Fruit fly (Drosophila melanogaster) whole organism, embryonic: Measurements from ENCODE around the gene Fdx1.
A peak's percentile ranks its signal among the peaks of the same experiment; 100 is the strongest.

Experiments
- Ada2b ChIP-seq: fragments of 200-800 bp; sonication (Bioruptor generic); IDR thresholded peaks from 2 replicates; pipeline ENCODE4 v1.3.6; 2022; ENCODE audit warnings: missing biosample characterization, missing genetic modification characterization
- Aef1 ChIP-seq: fragments of 200-800 bp; sonication (Bioruptor generic); IDR thresholded peaks from 3 replicates; pipeline ENCODE4 v1.3.6; 2022; ENCODE audit warnings: missing biosample characterization, missing genetic modification characterization
- B-H1 ChIP-seq: fragments of 200-800 bp; sonication (Bioruptor generic); IDR thresholded peaks from 3 replicates; pipeline ENCODE4 v1.3.6; 2022; ENCODE audit warnings: missing biosample characterization, missing genetic modification characterization
- CG10431 ChIP-seq: fragments of 200-800 bp; sonication (Bioruptor generic); optimal IDR thresholded peaks from 3 replicates; lab custom pipeline; 2018; ENCODE audit warnings: missing biosample characterization, mild to moderate bottlenecking, missing genetic modification characterization
- CG10462 ChIP-seq: fragments of 200-800 bp; sonication (Bioruptor generic); optimal IDR thresholded peaks from 2 replicates; lab custom pipeline; 2016; ENCODE audit warnings: missing biosample characterization, missing genetic modification characterization
- CG11085 ChIP-seq: fragments of 200-800 bp; sonication (Bioruptor generic); IDR thresholded peaks from 2 replicates; pipeline ENCODE4 v1.3.6; 2022; ENCODE audit warnings: missing biosample characterization, missing genetic modification characterization
- CG17359 ChIP-seq: fragments of 200-800 bp; sonication (Bioruptor generic); optimal IDR thresholded peaks from 3 replicates; lab custom pipeline; 2018; ENCODE audit warnings: missing biosample characterization, mild to moderate bottlenecking, missing genetic modification characterization, moderate library complexity
- CG18011 ChIP-seq: fragments of 200-800 bp; sonication (Bioruptor generic); optimal IDR thresholded peaks from 2 replicates; lab custom pipeline; 2017; ENCODE audit warnings: missing biosample characterization, missing genetic modification characterization, mild to moderate bottlenecking, moderate library complexity, missing genotype
- CG2678 ChIP-seq: fragments of 200-800 bp; sonication (Bioruptor generic); optimal IDR thresholded peaks from 3 replicates; lab custom pipeline; 2019; ENCODE audit warnings: missing biosample characterization, mild to moderate bottlenecking, missing genetic modification characterization, moderate library complexity
- CG2875 ChIP-seq: fragments of 200-800 bp; sonication (Bioruptor generic); optimal IDR thresholded peaks from 2 replicates; lab custom pipeline; 2017; ENCODE audit warnings: missing biosample characterization, mild to moderate bottlenecking, missing genetic modification characterization, missing genetic modification reagents
- CG3281 ChIP-seq: fragments of 200-800 bp; sonication (Bioruptor generic); optimal IDR thresholded peaks from 3 replicates; lab custom pipeline; 2017; ENCODE audit warnings: missing biosample characterization, mild to moderate bottlenecking, missing genetic modification characterization
- CG33213 ChIP-seq: fragments of 200-800 bp; sonication (Bioruptor generic); optimal IDR thresholded peaks from 3 replicates; lab custom pipeline; 2016; ENCODE audit warnings: missing biosample characterization, missing genetic modification characterization
- CG4328 ChIP-seq: fragments of 200-800 bp; sonication (Bioruptor generic); optimal IDR thresholded peaks from 3 replicates; lab custom pipeline; 2017; ENCODE audit warnings: missing biosample characterization, missing genetic modification reagents, missing genetic modification characterization
- CG4617 ChIP-seq: fragments of 200-800 bp; sonication (Bioruptor generic); optimal IDR thresholded peaks from 3 replicates; lab custom pipeline; 2016; ENCODE audit warnings: missing biosample characterization, missing genetic modification characterization, borderline replicate concordance
- CG6254 ChIP-seq: fragments of 200-800 bp; sonication (Bioruptor generic); optimal IDR thresholded peaks from 3 replicates; lab custom pipeline; 2017; ENCODE audit warnings: mild to moderate bottlenecking, missing biosample characterization, missing genetic modification reagents, missing genetic modification characterization
- D19B ChIP-seq: fragments of 200-800 bp; sonication (Bioruptor generic); optimal IDR thresholded peaks from 2 replicates; lab custom pipeline; 2017; ENCODE audit warnings: missing biosample characterization, mild to moderate bottlenecking, missing genetic modification characterization
- Doc2 ChIP-seq: fragments of 200-800 bp; sonication (Bioruptor generic); IDR thresholded peaks from 2 replicates; pipeline ENCODE4 v1.3.6; 2022; ENCODE audit warnings: missing biosample characterization, missing genetic modification characterization
- E2f1 ChIP-seq: fragments of 200-800 bp; sonication (Bioruptor generic); IDR thresholded peaks from 2 replicates; pipeline ENCODE4 v1.3.6; 2022; ENCODE audit warnings: missing biosample characterization, missing genetic modification characterization
- Hmr ChIP-seq: fragments of 200-800 bp; sonication (Bioruptor generic); optimal IDR thresholded peaks from 3 replicates; lab custom pipeline; 2017; ENCODE audit warnings: mild to moderate bottlenecking, missing biosample characterization, missing genetic modification reagents, missing genetic modification characterization
- Hmx ChIP-seq: fragments of 200-800 bp; sonication (Bioruptor generic); optimal IDR thresholded peaks from 2 replicates; lab custom pipeline; 2016; ENCODE audit warnings: missing biosample characterization, missing genetic modification characterization
- MESR4 ChIP-seq: fragments of 200-800 bp; sonication (Bioruptor generic); optimal IDR thresholded peaks from 2 replicates; lab custom pipeline; 2018; ENCODE audit warnings: missing biosample characterization, mild to moderate bottlenecking, missing genetic modification characterization, moderate library complexity
- Mrtf ChIP-seq: fragments of 200-800 bp; sonication (Bioruptor generic); IDR thresholded peaks from 3 replicates; pipeline ENCODE4 v1.3.6; 2022; ENCODE audit warnings: missing biosample characterization, missing genetic modification characterization
- Neu2 ChIP-seq: fragments of 200-800 bp; sonication (Bioruptor generic); optimal IDR thresholded peaks from 3 replicates; lab custom pipeline; 2016; ENCODE audit warnings: missing biosample characterization, missing genetic modification characterization, borderline replicate concordance
- Ravus ChIP-seq: fragments of 200-800 bp; sonication (Bioruptor generic); IDR thresholded peaks from 2 replicates; pipeline ENCODE4 v1.3.6; 2022; ENCODE audit warnings: missing biosample characterization, missing genetic modification characterization
- Rfx ChIP-seq: fragments of 200-800 bp; sonication (Bioruptor generic); IDR thresholded peaks from 2 replicates; pipeline ENCODE4 v1.3.6; 2022; ENCODE audit warnings: missing biosample characterization, missing genetic modification characterization
- Rx ChIP-seq: fragments of 200-800 bp; sonication (Bioruptor generic); IDR thresholded peaks from 2 replicates; pipeline ENCODE4 v1.3.6; 2022; ENCODE audit warnings: missing biosample characterization, missing genetic modification characterization
- Sox102F ChIP-seq: fragments of 200-800 bp; sonication (Bioruptor generic); optimal IDR thresholded peaks from 2 replicates; lab custom pipeline; 2018; ENCODE audit warnings: missing biosample characterization, mild to moderate bottlenecking, missing genetic modification characterization, moderate library complexity
- Xrp1 ChIP-seq: fragments of 200-800 bp; sonication (Bioruptor generic); IDR thresholded peaks from 2 replicates; pipeline ENCODE4 v1.3.6; 2022; ENCODE audit warnings: missing biosample characterization, missing genetic modification characterization
- az2 ChIP-seq: fragments of 200-800 bp; sonication (Bioruptor generic); optimal IDR thresholded peaks from 3 replicates; lab custom pipeline; 2016; ENCODE audit warnings: missing biosample characterization, missing genetic modification characterization
- bab2 ChIP-seq: fragments of 200-800 bp; sonication (Bioruptor generic); optimal IDR thresholded peaks from 2 replicates; lab custom pipeline; 2016; ENCODE audit warnings: missing biosample characterization, missing genetic modification characterization
- cg ChIP-seq: fragments of 200-800 bp; sonication (Bioruptor generic); optimal IDR thresholded peaks from 3 replicates; lab custom pipeline; 2019; ENCODE audit warnings: missing biosample characterization, mild to moderate bottlenecking, missing genetic modification characterization, moderate library complexity
- crc ChIP-seq: fragments of 200-800 bp; sonication (Bioruptor generic); optimal IDR thresholded peaks from 2 replicates; lab custom pipeline; 2016; ENCODE audit warnings: missing biosample characterization, missing genetic modification characterization
- dpn ChIP-seq, 2 experiments: fragments of 200-800 bp; sonication (Bioruptor generic); optimal IDR thresholded peaks; 3 replicates each; lab custom pipeline; 2016; ENCODE audit warnings: missing biosample characterization in 2 of 2, missing genetic modification characterization in 2 of 2
- ems ChIP-seq: fragments of 200-800 bp; sonication (Bioruptor generic); optimal IDR thresholded peaks from 3 replicates; lab custom pipeline; 2016; ENCODE audit warnings: missing biosample characterization, missing genetic modification characterization
- fru ChIP-seq: fragments of >200 bp; optimal IDR thresholded peaks from 2 replicates; lab custom pipeline; 2017
- hb ChIP-seq: fragments of 200-800 bp; sonication (Bioruptor generic); IDR thresholded peaks from 3 replicates; pipeline ENCODE4 v1.3.6; 2022; ENCODE audit warnings: missing biosample characterization, missing genetic modification characterization; ENCODE audit not compliant: partially characterized antibody
- insv ChIP-seq, 2 experiments: fragments of 200-800 bp; sonication (Bioruptor generic); optimal IDR thresholded peaks; 3 replicates each; lab custom pipeline; 2016 to 2018; ENCODE audit warnings: missing biosample characterization in 2 of 2, missing genetic modification characterization in 2 of 2
- luna ChIP-seq: fragments of 200-800 bp; sonication (Bioruptor generic); optimal IDR thresholded peaks from 2 replicates; lab custom pipeline; 2016; ENCODE audit warnings: missing biosample characterization, missing genetic modification characterization
- pfk ChIP-seq: fragments of 200-800 bp; sonication (Bioruptor generic); optimal IDR thresholded peaks from 2 replicates; lab custom pipeline; 2018; ENCODE audit warnings: missing biosample characterization, mild to moderate bottlenecking, missing genetic modification characterization, moderate library complexity
- prd ChIP-seq, 3 experiments: fragments of >200 bp in 2 of 3; fragments of 200-800 bp in 1 of 3; sonication (Bioruptor generic) in 1 of 3; optimal IDR thresholded peaks in 2 of 3; IDR thresholded peaks in 1 of 3; 2 replicates in 2 of 3; 3 replicates in 1 of 3; pipeline versions ENCODE4 v1.3.6 to Lab custom; 2017 to 2022; ENCODE audit warnings: missing biosample characterization in 1 of 3, missing genetic modification characterization in 1 of 3
- repo ChIP-seq: fragments of 200-800 bp; sonication (Bioruptor generic); optimal IDR thresholded peaks from 2 replicates; lab custom pipeline; 2016; ENCODE audit warnings: missing biosample characterization, missing genetic modification characterization
- sc ChIP-seq, 3 experiments: fragments of >200 bp in 2 of 3; fragments of 200-800 bp in 1 of 3; sonication (Bioruptor generic) in 1 of 3; optimal IDR thresholded peaks; 2 replicates in 2 of 3; 3 replicates in 1 of 3; lab custom pipeline; 2017; ENCODE audit warnings: mild to moderate bottlenecking in 1 of 3, missing biosample characterization in 1 of 3, missing genetic modification characterization in 1 of 3, missing genetic modification reagents in 1 of 3
- scrt ChIP-seq: fragments of 200-800 bp; sonication (Bioruptor generic); optimal IDR thresholded peaks from 2 replicates; lab custom pipeline; 2018; ENCODE audit warnings: missing biosample characterization, mild to moderate bottlenecking, missing genetic modification characterization, moderate library complexity
- sima ChIP-seq: fragments of 200-800 bp; sonication (Bioruptor generic); optimal IDR thresholded peaks from 2 replicates; lab custom pipeline; 2016; ENCODE audit warnings: missing biosample characterization, missing genetic modification characterization
- sob ChIP-seq: fragments of 200-800 bp; sonication (Bioruptor generic); IDR thresholded peaks from 2 replicates; pipeline ENCODE4 v1.3.6; 2022; ENCODE audit warnings: missing biosample characterization, missing genetic modification characterization
- sug ChIP-seq: fragments of 200-800 bp; optimal IDR thresholded peaks from 2 replicates; lab custom pipeline; 2019; ENCODE audit warnings: missing biosample characterization, mild to moderate bottlenecking, missing genetic modification characterization, moderate library complexity
- tll ChIP-seq, 2 experiments: fragments of 200-800 bp in 1 of 2; fragments of >200 bp in 1 of 2; sonication (Bioruptor generic) in 1 of 2; optimal IDR thresholded peaks; 2 replicates each; lab custom pipeline; 2017 to 2019; ENCODE audit warnings: missing biosample characterization in 2 of 2, missing genetic modification characterization in 2 of 2, mild to moderate bottlenecking in 1 of 2, moderate library complexity in 1 of 2
- trem ChIP-seq: fragments of 200-800 bp; optimal IDR thresholded peaks from 3 replicates; lab custom pipeline; 2019; ENCODE audit warnings: missing biosample characterization, mild to moderate bottlenecking, missing genetic modification characterization, moderate library complexity
- usp ChIP-seq: fragments of >200 bp; optimal IDR thresholded peaks from 2 replicates; lab custom pipeline; 2017; ENCODE audit warnings: missing biosample characterization, missing genetic modification characterization
- wdn ChIP-seq: fragments of 200-800 bp; sonication (Bioruptor generic); IDR thresholded peaks from 2 replicates; pipeline ENCODE4 v1.3.6; 2022; ENCODE audit warnings: missing biosample characterization, missing genetic modification characterization

Gene Fdx1

DNA sequence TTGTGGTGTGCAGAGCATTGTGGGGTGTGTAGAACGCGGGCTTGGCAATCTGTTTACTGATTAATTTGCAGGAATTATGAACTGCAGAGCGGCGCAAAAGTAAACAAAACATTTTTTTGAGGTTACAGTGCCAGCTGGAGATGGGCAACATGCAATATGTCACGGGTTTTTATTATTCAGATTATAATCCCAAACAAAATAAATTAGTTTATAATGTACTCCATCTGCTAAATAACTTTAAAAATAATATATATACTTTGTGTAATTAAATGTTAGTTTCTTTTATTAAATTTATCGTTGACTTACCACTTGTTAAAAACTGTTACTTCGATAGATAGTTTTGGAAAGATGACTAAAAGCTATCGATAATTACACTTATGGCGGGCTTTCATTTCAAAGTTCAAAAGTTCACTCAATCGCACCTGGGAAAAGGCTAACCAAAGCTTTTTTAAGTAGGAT lies at the start of gene Fdx1 (continued):
- TF ChIP-seq sima (GFP tag; lab: Kevin White, UChicago) (no peak), sug (tag; lab: Kevin White, UChicago) (peak; percentile 61), Rx (no peak), hb (GFP tag; lab: Robert Waterston, UW) (no peak), B-H1 (GFP tag; lab: Robert Waterston, UW) (no peak), bab2 (GFP tag; lab: Kevin White, UChicago) (no peak), dpn (GFP tag; optimal IDR thresholded peaks at IDR 0.05; lab: Kevin White, UChicago) (peak in 1 of 2 experiments; percentile 59), CG17359 (no peak), Ada2b (peak; percentile 56), cg (GFP tag; lab: Kevin White, UChicago) (no peak), Sox102F (GFP tag; lab: Kevin White, UChicago) (no peak), repo (no peak), usp (GFP tag; lab: Kevin White, UChicago) (no peak), ems (GFP tag; lab: Kevin White, UChicago) (no peak), D19B (GFP tag; lab: Kevin White, UChicago) (no peak), Rfx (peak; percentile 67), CG2875 (GFP tag; lab: Kevin White, UChicago) (no peak), pfk (GFP tag; lab: Kevin White, UChicago) (no peak), MESR4 (GFP tag; lab: Kevin White, UChicago) (peak; percentile 12), insv (GFP tag; optimal IDR thresholded peaks at IDR 0.05; lab: Kevin White, UChicago) (no peak), CG33213 (no peak), Neu2 (GFP tag; lab: Kevin White, UChicago) (no peak), CG3281 (GFP tag; lab: Kevin White, UChicago) (peak; percentile 24), Mrtf (no peak), CG10431 (GFP tag; lab: Kevin White, UChicago) (no peak), CG4617 (no peak), scrt (GFP tag; lab: Kevin White, UChicago) (no peak), CG10462 (no peak), luna (no peak), CG2678 (no peak), sob (GFP tag; lab: Robert Waterston, UW) (0 out of 2 replicates have a peak, but pooled peaks have one; percentile 48), trem (tag; lab: Kevin White, UChicago) (peak; percentile 34), CG6254 (GFP tag; lab: Kevin White, UChicago) (no peak), prd (optimal IDR thresholded peaks at IDR 0.05; lab: Kevin White, UChicago) (no peak), prd (GFP tag; IDR thresholded peaks at IDR 0.05; lab: Robert Waterston, UW) (0 out of 3 replicates have a peak, but pooled peaks have one; percentile 33), Hmx (GFP tag; lab: Kevin White, UChicago) (no peak), sc (optimal IDR thresholded peaks at IDR 0.05; lab: Kevin White, UChicago) (no peak), sc (GFP tag; optimal IDR thresholded peaks at IDR 0.05; lab: Kevin White, UChicago) (no peak), Xrp1 (peak; percentile 59; the same call in 1 of the 2 replicates), Ravus (no peak), az2 (GFP tag; lab: Kevin White, UChicago) (peak; percentile 35), CG4328 (no peak), wdn (no peak), CG18011 (GFP tag; lab: Kevin White, UChicago) (no peak), Aef1 (GFP tag; lab: Robert Waterston, UW) (peak; percentile 68), Doc2 (GFP tag; lab: Robert Waterston, UW) (no peak), tll (GFP tag; optimal IDR thresholded peaks at IDR 0.05; lab: Kevin White, UChicago) (no peak), crc (GFP tag; lab: Kevin White, UChicago) (no peak), E2f1 (GFP tag; lab: Robert Waterston, UW) (0 out of 2 replicates have a peak, but pooled peaks have one; percentile 22), Hmr (GFP tag; lab: Kevin White, UChicago) (no peak), fru (lab: Kevin White, UChicago) (no peak), CG11085 (GFP tag; lab: Robert Waterston, UW) (no peak)
